Worm (Caenorhabditis elegans) whole organism, dauer: ENCODE data around the gene cht-5.

ENCODE experiments used
- unc-62 ChIP-seq: sonication (generic microtip); optimal IDR thresholded peaks from 2 replicates; lab custom pipeline; 2017; ENCODE audit warnings: missing biosample characterization, missing genetic modification reagents, missing genetic modification characterization

The cht-5 gene

DNA sequence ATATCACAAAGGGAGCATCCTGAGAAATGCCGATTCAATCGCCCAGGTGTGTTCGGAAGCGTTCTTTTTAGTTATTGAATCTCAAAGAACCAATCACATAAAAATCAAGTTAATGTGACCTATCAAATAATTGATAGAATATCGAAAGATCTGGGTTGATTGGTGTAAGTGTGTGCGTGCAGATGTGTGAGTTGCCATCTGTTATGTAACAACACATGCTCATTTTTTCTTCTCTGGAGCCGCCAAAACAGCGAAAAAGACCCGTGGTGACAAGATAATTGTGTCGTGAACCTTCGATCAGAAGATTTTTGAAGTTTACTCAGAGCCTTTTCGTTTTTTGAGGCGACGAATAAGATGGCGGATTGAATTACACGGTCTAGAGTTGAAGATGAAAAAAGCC, 32.4 kb downstream of the cht-5 start:
- no peak for TF ChIP-seq unc-62 (GFP tag; lab: Kevin White, UChicago)

ce11 chrV:10148352-10148751, 33.9 kb downstream of the cht-5 start, which contains the start of gene srsx-26:
srsx-26 (plus strand) TSS chrV:10148652.
- TF ChIP-seq unc-62 (GFP tag; lab: Kevin White, UChicago) = no peak

- TF ChIP-seq unc-62 (GFP tag; lab: Kevin White, UChicago) = no peak
These were observed 35.3 kb downstream of the cht-5 start, which contains the start of gene srsx-27 for ce11 chrV:10149728-10150127. srsx-27 (plus strand) TSS chrV:10150028.

ce11 chrV:10152278-10152677, 37.8 kb downstream of the cht-5 start, which contains the start of gene srsx-28:
srsx-28 (plus strand) TSS chrV:10152578.
- TF ChIP-seq unc-62 (GFP tag; lab: Kevin White, UChicago) = no peak

ce11 chrV:10153076-10153475, 38.6 kb downstream of the cht-5 start:
- TF ChIP-seq unc-62 (GFP tag; lab: Kevin White, UChicago) = no peak

- TF ChIP-seq unc-62 (GFP tag; lab: Kevin White, UChicago) = no peak
These were observed 40.3 kb downstream of the cht-5 start, which contains the start of gene srsx-29 for ce11 chrV:10154698-10155097. srsx-29 (plus strand) TSS chrV:10154998.

DNA sequence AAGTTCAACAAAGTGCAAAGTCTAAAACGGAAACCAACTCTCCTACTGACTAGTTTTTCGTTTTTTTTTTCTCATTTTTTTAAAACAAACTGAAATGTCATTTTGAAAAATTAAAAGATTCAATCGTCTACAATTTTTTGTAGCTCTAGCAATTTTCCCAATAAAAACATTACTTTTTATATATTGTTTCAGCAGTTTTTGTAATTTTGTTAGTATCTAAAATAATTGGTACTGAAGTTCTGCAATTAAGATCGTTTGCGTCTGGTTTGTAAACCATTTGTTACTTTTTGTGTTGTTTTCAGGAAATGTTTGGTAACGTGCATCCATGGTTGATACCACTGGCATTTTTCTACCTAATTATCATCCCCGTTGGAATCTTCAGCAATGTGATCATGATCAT, 44.1 kb downstream of the cht-5 start, which contains the start of gene srsx-30:
Gene srsx-30 (plus strand): TSS at position 301 of the 400 bp plus-strand sequence.
- TF ChIP-seq unc-62 (GFP tag; lab: Kevin White, UChicago) = no peak

DNA sequence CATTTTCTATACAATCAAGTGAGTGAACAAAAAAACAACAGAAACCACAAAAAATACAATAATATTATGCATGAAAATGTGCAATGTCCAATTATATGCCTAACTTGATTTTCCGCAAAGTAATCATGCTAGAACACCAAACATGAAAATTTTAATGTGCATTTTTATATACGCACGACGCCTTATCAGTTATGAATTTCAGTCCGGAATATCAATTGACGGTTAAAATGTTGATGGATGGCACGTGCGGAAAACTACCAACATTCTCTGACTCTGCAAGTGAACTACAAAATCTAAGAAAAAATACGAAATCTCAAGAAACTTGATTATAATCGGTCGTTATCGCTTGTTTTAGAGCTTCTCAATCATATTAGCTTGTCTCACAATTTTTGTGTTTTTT, 45.5 kb downstream of the cht-5 start:
- TF ChIP-seq unc-62 (GFP tag; lab: Kevin White, UChicago) = no peak

DNA sequence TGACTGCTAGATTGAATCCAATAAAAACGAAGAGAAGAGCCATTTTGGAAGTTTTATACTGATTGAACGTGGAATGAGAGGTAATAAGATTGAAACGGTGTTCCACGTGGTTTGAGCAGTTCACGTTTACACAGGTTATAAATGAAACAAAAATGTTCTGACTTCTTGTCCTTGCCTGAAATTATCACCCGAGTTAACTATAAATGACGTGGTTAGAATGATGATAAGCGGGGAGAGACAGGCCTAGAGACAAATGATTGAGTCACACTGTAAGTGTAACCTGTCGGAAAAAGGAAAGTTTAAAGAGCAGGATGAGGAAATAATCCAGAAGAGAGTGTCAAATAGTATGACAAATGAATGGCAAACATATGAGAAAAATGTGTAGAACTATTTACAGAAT, 46.5 kb downstream of the cht-5 start, which contains the start of gene C51E3.10:
Gene C51E3.10 (minus strand): TSS at position 181 of the 400 bp plus-strand sequence.
- no peak for TF ChIP-seq unc-62 (GFP tag; lab: Kevin White, UChicago)

- TF ChIP-seq unc-62 (GFP tag; lab: Kevin White, UChicago) = no peak
These were observed 51.9 kb downstream of the cht-5 start, which contains the start of gene C51E3.6 for ce11 chrV:10166368-10166767. C51E3.6 (minus strand) TSS chrV:10166468.
